Fruit fly (Drosophila melanogaster): ENCODE data around the gene Cdc16.
A peak's percentile ranks its signal among the peaks of the same experiment; 100 is the strongest.

DNA sequence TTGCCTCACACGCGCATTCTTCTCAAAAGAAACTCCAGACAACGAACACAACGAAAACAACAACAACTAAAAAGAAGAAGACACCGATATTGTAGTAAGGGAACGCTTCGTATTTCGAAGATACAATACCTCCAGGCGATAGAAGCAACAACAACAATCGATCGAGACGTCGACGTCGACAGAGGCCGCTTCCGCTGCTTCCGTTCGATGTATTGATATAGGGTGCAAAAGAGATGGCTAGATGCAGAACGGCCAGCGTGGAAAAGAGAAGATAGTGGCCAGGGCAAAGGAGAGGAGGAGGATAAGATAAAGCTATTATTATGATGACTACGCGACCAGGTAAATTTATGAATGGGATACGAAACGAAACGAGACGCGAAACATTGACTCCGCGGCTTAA is 34.2 kb downstream of the Cdc16 start:
- TF ChIP-seq CG7101 (tag; optimal IDR thresholded peaks at IDR 0.05) (no peak), CG11617 (GFP tag; optimal IDR thresholded peaks at IDR 0.05) (no peak), CG7045 (GFP tag; optimal IDR thresholded peaks at IDR 0.05) (no peak), Hr96 (GFP tag; optimal IDR thresholded peaks at IDR 0.05) (no peak), Crg-1 (GFP tag; optimal IDR thresholded peaks at IDR 0.05) (no peak), cic (GFP tag; optimal IDR thresholded peaks at IDR 0.05) (peak; percentile 79), CG14711 (tag; optimal IDR thresholded peaks at IDR 0.05) (no peak), kay (GFP tag; ENCODE audit: borderline replicate concordance) (no peak), cnc (optimal IDR thresholded peaks at IDR 0.05) (no peak), CG1620 (GFP tag; optimal IDR thresholded peaks at IDR 0.05) (no peak)
